Worm (Caenorhabditis elegans) whole organism, mixed stage, embryonic: ENCODE measurements around the gene clec-146.

Experiments
- M03D4.4 ChIP-seq: sonication (generic microtip); optimal IDR thresholded peaks from 2 replicates; lab custom pipeline; 2017; ENCODE audit warnings: mild to moderate bottlenecking, missing genetic modification characterization, missing compliant biosample characterization
- elt-1 ChIP-seq: sonication (generic microtip); optimal IDR thresholded peaks from 2 replicates; lab custom pipeline; 2017; ENCODE audit warnings: missing genetic modification characterization, mild to moderate bottlenecking, missing compliant biosample characterization, antibody characterized with exemption, moderate library complexity, borderline replicate concordance; ENCODE audit not compliant: insufficient read depth
- elt-3 ChIP-seq: fragments of 150-350 bp; optimal IDR thresholded peaks from 2 replicates; lab custom pipeline; 2014; ENCODE audit warnings: missing biosample characterization, missing genetic modification characterization
- nhr-2 ChIP-seq: fragments of 150-350 bp; optimal IDR thresholded peaks from 2 replicates; lab custom pipeline; 2014; ENCODE audit warnings: missing biosample characterization, missing genetic modification characterization
- pha-4 ChIP-seq: fragments of 150-350 bp; optimal IDR thresholded peaks from 2 replicates; lab custom pipeline; 2018; ENCODE audit warnings: missing biosample characterization, missing genetic modification reagents, missing genetic modification characterization
- snpc-4 ChIP-seq: fragments of 150-350 bp; optimal IDR thresholded peaks from 2 replicates; lab custom pipeline; 2014; ENCODE audit warnings: missing biosample characterization, missing genetic modification characterization
- unc-62 ChIP-seq: fragments of 150-350 bp; optimal IDR thresholded peaks from 2 replicates; lab custom pipeline; 2014; ENCODE audit warnings: missing biosample characterization, missing genetic modification reagents, missing genetic modification characterization

- no peak for TF ChIP-seq elt-1 (tag; lab: Kevin White, UChicago)
- no peak for TF ChIP-seq unc-62 (GFP tag; lab: Kevin White, UChicago)
- no peak for TF ChIP-seq nhr-2
- no peak for TF ChIP-seq snpc-4 (tag; lab: Kevin White, UChicago)
- TF ChIP-seq M03D4.4 (tag; lab: Kevin White, UChicago), result no peak
- no peak for TF ChIP-seq elt-3 (tag; lab: Kevin White, UChicago)
- no peak for TF ChIP-seq pha-4 (tag; lab: Kevin White, UChicago)
Measured at ce11 chrII:13636596-13636995, 43.0 kb upstream of the clec-146 start.
